Worm (Caenorhabditis elegans): ENCODE measurements around the gene C14B1.3.

ce11 chrIII:3742090-3742489 lies 38.7 kb downstream of the C14B1.3 start:
- TF ChIP-seq nhr-11 (tag; optimal IDR thresholded peaks at IDR 0.05) (no peak), unc-42 (tag; optimal IDR thresholded peaks at IDR 0.05) (no peak), hlh-6 (tag; optimal IDR thresholded peaks at IDR 0.05) (no peak), hlh-8 (tag; optimal IDR thresholded peaks at IDR 0.05) (no peak), sdc-2 (tag; optimal IDR thresholded peaks at IDR 0.05) (no peak), unc-86 (tag; optimal IDR thresholded peaks at IDR 0.05) (no peak), ceh-9 (tag; optimal IDR thresholded peaks at IDR 0.05) (no peak), dmd-4 (tag; optimal IDR thresholded peaks at IDR 0.05; ENCODE audit: borderline replicate concordance) (no peak), pros-1 (tag; optimal IDR thresholded peaks at IDR 0.05) (no peak), nfya-1 (tag; optimal IDR thresholded peaks at IDR 0.05) (no peak), gmeb-2 (tag; optimal IDR thresholded peaks at IDR 0.05) (no peak)
